Fruit fly (Drosophila melanogaster) whole organism, pupa: ENCODE data around the gene kug.

Experiments
- CG10348 ChIP-seq: fragments of 200-800 bp; sonication (Bioruptor generic); IDR thresholded peaks from 2 replicates; pipeline ENCODE4 v1.3.6; 2022; ENCODE audit warnings: missing biosample characterization, missing genetic modification characterization
- CG12605 ChIP-seq: fragments of 200-800 bp; sonication (Bioruptor generic); IDR thresholded peaks from 2 replicates; pipeline ENCODE4 v1.3.6; 2022; ENCODE audit warnings: missing biosample characterization, missing genetic modification characterization
- CG13204 ChIP-seq: fragments of 200-800 bp; sonication (Bioruptor generic); optimal IDR thresholded peaks from 2 replicates; lab custom pipeline; 2018; ENCODE audit warnings: missing biosample characterization, mild to moderate bottlenecking, missing genetic modification characterization, moderate library complexity
- CG14655 ChIP-seq: fragments of 200-800 bp; sonication (Bioruptor generic); optimal IDR thresholded peaks from 3 replicates; lab custom pipeline; 2017; ENCODE audit warnings: mild to moderate bottlenecking, missing biosample characterization, missing genetic modification reagents, missing genetic modification characterization
- CG15710 ChIP-seq: fragments of 200-800 bp; sonication (Bioruptor generic); optimal IDR thresholded peaks from 2 replicates; lab custom pipeline; 2018; ENCODE audit warnings: missing biosample characterization, mild to moderate bottlenecking, missing genetic modification characterization, moderate library complexity
- CG17806 ChIP-seq: fragments of 200-800 bp; sonication (Bioruptor generic); optimal IDR thresholded peaks from 2 replicates; lab custom pipeline; 2018; ENCODE audit warnings: missing biosample characterization, mild to moderate bottlenecking, missing genetic modification characterization, moderate library complexity
- CG32121 ChIP-seq: fragments of 200-800 bp; sonication (Bioruptor generic); IDR thresholded peaks from 2 replicates; pipeline ENCODE4 v1.3.6; 2022; ENCODE audit warnings: missing biosample characterization, missing genetic modification characterization
- CG34367 ChIP-seq: fragments of 200-800 bp; sonication (Bioruptor generic); optimal IDR thresholded peaks from 2 replicates; lab custom pipeline; 2018; ENCODE audit warnings: missing biosample characterization, mild to moderate bottlenecking, missing genetic modification characterization
- CG4496 ChIP-seq: fragments of 200-800 bp; sonication (Bioruptor generic); IDR thresholded peaks from 3 replicates; pipeline ENCODE4 v1.3.6; 2022; ENCODE audit warnings: missing biosample characterization, missing genetic modification characterization
- CG8159 ChIP-seq: fragments of 200-800 bp; sonication (Bioruptor generic); optimal IDR thresholded peaks from 3 replicates; lab custom pipeline; 2018; ENCODE audit warnings: missing biosample characterization, mild to moderate bottlenecking, missing genetic modification characterization, moderate library complexity
- CG8301 ChIP-seq: fragments of 200-800 bp; sonication (Bioruptor generic); optimal IDR thresholded peaks from 2 replicates; lab custom pipeline; 2018; ENCODE audit warnings: missing biosample characterization, mild to moderate bottlenecking, missing genetic modification characterization
- CG9948 ChIP-seq: fragments of 200-800 bp; sonication (Bioruptor generic); optimal IDR thresholded peaks from 2 replicates; lab custom pipeline; 2018; ENCODE audit warnings: missing biosample characterization, mild to moderate bottlenecking, missing genetic modification characterization, moderate library complexity
- D1 ChIP-seq: fragments of 200-800 bp; sonication (Bioruptor generic); optimal IDR thresholded peaks from 2 replicates; lab custom pipeline; 2018; ENCODE audit warnings: missing biosample characterization, mild to moderate bottlenecking, missing genetic modification characterization, moderate library complexity
- EcR ChIP-seq: fragments of 200-800 bp; sonication (Bioruptor generic); optimal IDR thresholded peaks from 3 replicates; lab custom pipeline; 2019; ENCODE audit warnings: missing biosample characterization, missing genetic modification characterization, mild to moderate bottlenecking, moderate library complexity, missing genetic modification reagents
- Ets98B ChIP-seq: fragments of 200-800 bp; sonication (Bioruptor generic); IDR thresholded peaks from 2 replicates; pipeline ENCODE4 v1.3.6; 2022; ENCODE audit warnings: missing biosample characterization, missing genetic modification characterization
- Pif1A ChIP-seq: fragments of 200-800 bp; sonication (Bioruptor generic); optimal IDR thresholded peaks from 3 replicates; lab custom pipeline; 2016; ENCODE audit warnings: missing biosample characterization, missing genetic modification characterization
- Pif1B ChIP-seq: fragments of 200-800 bp; sonication (Bioruptor generic); optimal IDR thresholded peaks from 3 replicates; lab custom pipeline; 2016; ENCODE audit warnings: missing biosample characterization, missing genetic modification characterization
- Snoo ChIP-seq: fragments of 200-800 bp; sonication (Bioruptor generic); optimal IDR thresholded peaks from 3 replicates; lab custom pipeline; 2017; ENCODE audit warnings: missing biosample characterization, mild to moderate bottlenecking, missing genetic modification characterization, inconsistent platforms
- fd96Ca ChIP-seq: fragments of 200-800 bp; sonication (Bioruptor generic); IDR thresholded peaks from 3 replicates; pipeline ENCODE4 v1.3.6; 2022; ENCODE audit warnings: missing biosample characterization, missing genetic modification characterization
- gl ChIP-seq: fragments of 200-800 bp; sonication (Bioruptor generic); optimal IDR thresholded peaks from 2 replicates; lab custom pipeline; 2018; ENCODE audit warnings: missing biosample characterization, mild to moderate bottlenecking, missing genetic modification characterization
- rn ChIP-seq: fragments of 200-800 bp; sonication (Bioruptor generic); IDR thresholded peaks from 2 replicates; pipeline ENCODE4 v1.3.6; 2022; ENCODE audit warnings: missing biosample characterization, missing genetic modification characterization

kug gene

dm6 chr3L:20005033-20005782, at the start of gene kug:
TSS of gene kug (plus strand) at chr3L:20005301.
- TF ChIP-seq EcR (GFP tag; lab: Kevin White, UChicago) (peak; percentile 42), CG32121 (GFP tag; lab: Robert Waterston, UW) (no peak)
- TF ChIP-seq, all 21 proteins: peak for 1

DNA sequence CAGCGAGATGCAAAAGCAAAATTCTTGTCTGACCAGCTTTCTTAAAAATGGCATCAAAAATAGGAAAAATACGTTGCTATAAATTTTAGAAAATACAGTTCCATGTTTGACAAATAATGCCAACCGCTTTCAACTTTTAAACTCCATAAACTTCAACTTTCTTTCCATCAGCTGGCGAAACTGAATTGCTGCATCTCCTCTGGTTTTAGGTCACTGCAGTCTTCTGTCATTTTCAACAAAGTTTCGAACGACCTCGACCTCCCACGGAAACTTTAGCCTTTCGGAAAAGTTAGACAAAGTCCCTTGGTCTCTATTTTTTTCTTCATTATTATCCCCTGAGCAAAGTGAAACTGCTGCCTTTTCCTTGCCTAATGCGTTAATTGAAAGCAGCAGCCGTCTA, 49.4 kb upstream of the kug start, which contains the start of gene CG42263:
Gene CG42263, minus strand, starts transcription at position 101 of the 400 bp plus-strand sequence.
- TF ChIP-seq CG34367 (no peak), CG14655 (GFP tag; lab: Kevin White, UChicago) (no peak), CG4496 (GFP tag; lab: Robert Waterston, UW) (no peak), CG17806 (no peak), Ets98B (GFP tag; lab: Robert Waterston, UW) (no peak), EcR (GFP tag; lab: Kevin White, UChicago) (no peak), gl (no peak), Pif1A (GFP tag; lab: Kevin White, UChicago) (no peak)

DNA sequence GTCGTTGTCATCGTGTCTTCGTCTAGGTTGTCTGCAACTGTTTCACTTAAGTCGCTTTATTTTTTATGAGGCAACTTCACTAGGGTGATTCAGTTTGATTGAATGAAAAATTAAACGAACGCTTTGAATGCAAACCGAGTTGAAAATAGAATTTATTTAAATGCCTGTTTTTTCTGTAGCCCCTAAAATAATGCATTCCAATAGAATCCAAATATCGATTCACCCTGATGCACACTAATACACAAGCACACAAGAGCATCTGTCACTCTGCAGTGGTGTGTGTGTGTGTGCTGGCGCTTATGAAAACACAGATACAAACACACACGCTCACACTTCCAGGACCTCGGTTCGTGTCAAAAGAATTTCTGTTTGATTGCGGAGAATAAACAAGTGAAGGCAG, 43.3 kb upstream of the kug start:
- TF ChIP-seq fd96Ca (GFP tag; lab: Robert Waterston, UW) (no peak), Pif1A (GFP tag; lab: Kevin White, UChicago) (no peak), CG4496 (GFP tag; lab: Robert Waterston, UW) (0 out of 3 replicates have a peak, but pooled peaks have one; percentile 20), Ets98B (GFP tag; lab: Robert Waterston, UW) (no peak), CG8301 (tag; lab: Kevin White, UChicago) (peak; percentile 39), rn (no peak), CG15710 (peak; percentile 56), gl (no peak), CG17806 (no peak), CG32121 (GFP tag; lab: Robert Waterston, UW) (no peak), CG34367 (peak; percentile 41), CG14655 (GFP tag; lab: Kevin White, UChicago) (peak; percentile 40), CG8159 (tag; lab: Kevin White, UChicago) (peak; percentile 51), CG12605 (GFP tag; lab: Robert Waterston, UW) (peak; percentile 38; the same call in 1 of the 2 replicates), D1 (tag; lab: Kevin White, UChicago) (no peak), Pif1B (GFP tag; lab: Kevin White, UChicago) (peak; percentile 26)

- TF ChIP-seq CG14655 (GFP tag; lab: Kevin White, UChicago), result peak; percentile 15
- TF ChIP-seq CG17806, result no peak
- no peak for TF ChIP-seq gl
- no peak for TF ChIP-seq Pif1A (GFP tag; lab: Kevin White, UChicago)
- no peak for TF ChIP-seq CG34367
- TF ChIP-seq EcR (GFP tag; lab: Kevin White, UChicago), result no peak
- no peak for TF ChIP-seq CG8301 (tag; lab: Kevin White, UChicago)
- TF ChIP-seq fd96Ca (GFP tag; lab: Robert Waterston, UW), result no peak
Observed at dm6 chr3L:19968725-19969598, 36.1 kb upstream of the kug start.

- TF ChIP-seq fd96Ca (GFP tag; lab: Robert Waterston, UW) (no peak), Ets98B (GFP tag; lab: Robert Waterston, UW) (no peak), rn (no peak), CG10348 (no peak), CG34367 (no peak), gl (no peak), CG17806 (no peak), CG9948 (tag; lab: Kevin White, UChicago) (no peak), EcR (GFP tag; lab: Kevin White, UChicago) (no peak)
- TF ChIP-seq, all 21 proteins: peak for 0
Observed at dm6 chr3L:19978088-19978487, 27.0 kb upstream of the kug start.

DNA sequence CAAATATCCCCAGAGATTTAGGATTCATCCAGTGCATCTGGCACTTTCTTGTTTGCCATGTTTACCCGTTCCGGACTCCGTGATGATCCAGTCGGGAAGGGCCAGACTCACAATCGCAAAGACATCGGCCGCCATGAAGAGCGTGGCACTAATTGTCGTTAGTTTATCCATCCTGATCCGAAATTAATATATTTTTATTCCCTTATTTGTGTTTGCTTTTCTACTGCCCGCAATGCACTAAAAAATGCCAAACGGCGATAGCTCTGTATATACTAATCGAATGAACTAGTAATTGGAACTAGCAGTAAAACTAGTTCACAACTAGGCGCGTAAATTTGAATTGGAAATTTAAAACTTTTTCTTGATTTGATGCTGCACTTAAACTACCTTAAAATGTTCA, 25.5 kb upstream of the kug start, which contains the start of gene CG14182:
Gene CG14182, minus strand, starts transcription at position 221 of the 400 bp plus-strand sequence.
- TF ChIP-seq EcR (GFP tag; lab: Kevin White, UChicago), result no peak
- no peak for TF ChIP-seq CG15710
- TF ChIP-seq Pif1A (GFP tag; lab: Kevin White, UChicago), result no peak
- no peak for TF ChIP-seq CG13204 (GFP tag; lab: Kevin White, UChicago)
- TF ChIP-seq CG4496 (GFP tag; lab: Robert Waterston, UW), result no peak
- no peak for TF ChIP-seq CG8301 (tag; lab: Kevin White, UChicago)
- no peak for TF ChIP-seq rn
- no peak for TF ChIP-seq CG12605 (GFP tag; lab: Robert Waterston, UW)
- no peak for TF ChIP-seq D1 (tag; lab: Kevin White, UChicago)
- no peak for TF ChIP-seq CG14655 (GFP tag; lab: Kevin White, UChicago)
- no peak for TF ChIP-seq Pif1B (GFP tag; lab: Kevin White, UChicago)
- no peak for TF ChIP-seq fd96Ca (GFP tag; lab: Robert Waterston, UW)
- TF ChIP-seq CG34367, result no peak
- no peak for TF ChIP-seq Snoo
- no peak for TF ChIP-seq CG17806
- no peak for TF ChIP-seq CG9948 (tag; lab: Kevin White, UChicago)
- TF ChIP-seq CG8159 (tag; lab: Kevin White, UChicago), result no peak
- no peak for TF ChIP-seq CG32121 (GFP tag; lab: Robert Waterston, UW)
- TF ChIP-seq Ets98B (GFP tag; lab: Robert Waterston, UW), result no peak
